Worm (Caenorhabditis elegans): Measurements from ENCODE around the gene tag-120.

- no peak for TF ChIP-seq F39B2.1 (GFP tag; IDR thresholded peaks at IDR 0.05)
- no peak for TF ChIP-seq tbp1 (GFP tag; optimal IDR thresholded peaks at IDR 0.05)
- no peak for TF ChIP-seq nhr-90 (tag; optimal IDR thresholded peaks at IDR 0.05)
- no peak for TF ChIP-seq cebp-1 (GFP tag; IDR thresholded peaks at IDR 0.05)
- TF ChIP-seq cebp-1 (tag; optimal IDR thresholded peaks at IDR 0.05): no peak
- no peak for TF ChIP-seq ccch-3 (GFP tag; optimal IDR thresholded peaks at IDR 0.05)
- no peak for TF ChIP-seq pha-4 (tag; optimal IDR thresholded peaks at IDR 0.05)
Observed at ce11 chrV:9731852-9732251, 22.2 kb upstream of the tag-120 start.

Measured in whole organism, young adult.